Worm (Caenorhabditis elegans): Measurements from ENCODE around the gene sra-39.

ce11 chrX:13914289-13914688 lies 11.1 kb upstream of the sra-39 start, which contains the start of gene Y26E6A.2:
- no peak for TF ChIP-seq lsy-2 (tag; optimal IDR thresholded peaks at IDR 0.05)
- TF ChIP-seq cnd-1 (tag; optimal IDR thresholded peaks at IDR 0.05): no peak
- no peak for TF ChIP-seq ceh-39 (tag; optimal IDR thresholded peaks at IDR 0.05)
- TF ChIP-seq mep-1 (tag; optimal IDR thresholded peaks at IDR 0.05): no peak
- no peak for TF ChIP-seq lin-13 (tag; optimal IDR thresholded peaks at IDR 0.05)
- no peak for TF ChIP-seq unc-39 (tag; optimal IDR thresholded peaks at IDR 0.05)
- TF ChIP-seq blmp-1 (tag; optimal IDR thresholded peaks at IDR 0.05): no peak
- TF ChIP-seq ceh-43 (GFP tag; optimal IDR thresholded peaks at IDR 0.05): no peak
- TF ChIP-seq unc-62 (GFP tag; optimal IDR thresholded peaks at IDR 0.05): no peak
- no peak for TF ChIP-seq ztf-11 (tag; optimal IDR thresholded peaks at IDR 0.05)
- TF ChIP-seq snpc-4 (tag; optimal IDR thresholded peaks at IDR 0.05): no peak
- no peak for TF ChIP-seq sem-2 (GFP tag; optimal IDR thresholded peaks at IDR 0.05)
- no peak for TF ChIP-seq nhr-28 (tag; optimal IDR thresholded peaks at IDR 0.05)
- no peak for TF ChIP-seq pha-4 (tag; optimal IDR thresholded peaks at IDR 0.05)

Measured in whole organism, mixed stage, embryonic.